Worm (Caenorhabditis elegans) whole organism, late embryonic: ENCODE results near the gene F26F2.5.

Experiments used
- C08G9.2 ChIP-seq: sonication (generic microtip); optimal IDR thresholded peaks from 2 replicates; lab custom pipeline; 2016; ENCODE audit warnings: mild to moderate bottlenecking, missing genetic modification characterization, moderate library complexity, missing compliant biosample characterization
- F13H6.1 ChIP-seq: sonication (generic microtip); optimal IDR thresholded peaks from 2 replicates; lab custom pipeline; 2016; ENCODE audit warnings: missing genetic modification characterization, missing compliant biosample characterization
- K02D7.2 ChIP-seq: sonication (generic microtip); optimal IDR thresholded peaks from 2 replicates; lab custom pipeline; 2017; ENCODE audit warnings: mild to moderate bottlenecking, missing genetic modification characterization, missing compliant biosample characterization
- K09A11.1 ChIP-seq: sonication (generic microtip); optimal IDR thresholded peaks from 2 replicates; lab custom pipeline; 2017; ENCODE audit warnings: antibody characterized with exemption, mild to moderate bottlenecking, missing genetic modification characterization, missing compliant biosample characterization; ENCODE audit not compliant: insufficient read depth
- T23F11.4 ChIP-seq: fragments of 200-800 bp; sonication (Bioruptor generic); optimal IDR thresholded peaks from 2 replicates; lab custom pipeline; 2018; ENCODE audit warnings: mild to moderate bottlenecking, missing genetic modification characterization, missing compliant biosample characterization
- ahr-1 ChIP-seq: sonication (generic microtip); optimal IDR thresholded peaks from 2 replicates; lab custom pipeline; 2016; ENCODE audit warnings: missing genetic modification characterization, missing compliant biosample characterization
- ama-1 ChIP-seq: fragments of 150-350 bp; optimal IDR thresholded peaks from 2 replicates; lab custom pipeline; 2014
- ceh-2 ChIP-seq: sonication (generic microtip); optimal IDR thresholded peaks from 2 replicates; lab custom pipeline; 2016; ENCODE audit warnings: missing genotype, missing genetic modification characterization, missing compliant biosample characterization
- ceh-22 ChIP-seq: sonication (generic microtip); optimal IDR thresholded peaks from 2 replicates; lab custom pipeline; 2017; ENCODE audit warnings: missing biosample characterization, missing genetic modification characterization
- ceh-24 ChIP-seq: sonication (generic microtip); optimal IDR thresholded peaks from 2 replicates; lab custom pipeline; 2016; ENCODE audit warnings: mild to moderate bottlenecking, missing genetic modification characterization, missing compliant biosample characterization
- ceh-30 ChIP-seq: fragments of 150-350 bp; optimal IDR thresholded peaks from 2 replicates; lab custom pipeline; 2014; ENCODE audit warnings: missing biosample characterization, missing genetic modification characterization
- ceh-45 ChIP-seq: fragments of 200-800 bp; sonication (Bioruptor generic); IDR thresholded peaks from 2 replicates; pipeline ENCODE4 v1.3.6; 2022; ENCODE audit warnings: missing genetic modification reagents, missing genetic modification characterization, missing compliant biosample characterization
- ceh-6 ChIP-seq: fragments of 200-800 bp; sonication (Bioruptor generic); optimal IDR thresholded peaks from 2 replicates; lab custom pipeline; 2018; ENCODE audit warnings: mild to moderate bottlenecking, missing genetic modification characterization, missing compliant biosample characterization
- ceh-9 ChIP-seq: sonication (generic microtip); optimal IDR thresholded peaks from 2 replicates; lab custom pipeline; 2016; ENCODE audit warnings: mild to moderate bottlenecking, missing genetic modification characterization, inconsistent platforms, missing compliant biosample characterization
- dmd-4 ChIP-seq: sonication (generic microtip); optimal IDR thresholded peaks from 2 replicates; lab custom pipeline; 2016; ENCODE audit warnings: borderline replicate concordance, missing genetic modification characterization, missing compliant biosample characterization
- elt-2 ChIP-seq: sonication (generic microtip); optimal IDR thresholded peaks from 2 replicates; lab custom pipeline; 2016; ENCODE audit warnings: missing genetic modification reagents, missing genetic modification characterization, missing compliant biosample characterization
- ets-4 ChIP-seq: sonication (generic microtip); optimal IDR thresholded peaks from 2 replicates; lab custom pipeline; 2016; ENCODE audit warnings: missing genetic modification characterization, missing compliant biosample characterization
- fkh-6 ChIP-seq: sonication (generic microtip); optimal IDR thresholded peaks from 2 replicates; lab custom pipeline; 2016; ENCODE audit warnings: missing genetic modification characterization, missing compliant biosample characterization
- hlh-30 ChIP-seq: sonication (generic microtip); optimal IDR thresholded peaks from 2 replicates; lab custom pipeline; 2017; ENCODE audit warnings: antibody characterized with exemption, missing genetic modification characterization, missing compliant biosample characterization; ENCODE audit not compliant: insufficient read depth
- hlh-8 ChIP-seq: sonication (generic microtip); optimal IDR thresholded peaks from 2 replicates; lab custom pipeline; 2016; ENCODE audit warnings: missing genotype, missing genetic modification characterization, missing compliant biosample characterization
- lim-6 ChIP-seq: sonication (generic microtip); optimal IDR thresholded peaks from 2 replicates; lab custom pipeline; 2016; ENCODE audit warnings: missing genetic modification characterization, missing compliant biosample characterization
- lin-11 ChIP-seq: fragments of 200-800 bp; sonication (Bioruptor generic); optimal IDR thresholded peaks from 2 replicates; lab custom pipeline; 2018; ENCODE audit warnings: mild to moderate bottlenecking, missing genetic modification characterization, missing compliant biosample characterization
- madf-2 ChIP-seq: sonication (generic microtip); optimal IDR thresholded peaks from 2 replicates; lab custom pipeline; 2017; ENCODE audit warnings: missing genetic modification characterization, missing compliant biosample characterization
- nfya-1 ChIP-seq: sonication (generic microtip); optimal IDR thresholded peaks from 2 replicates; lab custom pipeline; 2017; ENCODE audit warnings: missing genetic modification characterization, mild to moderate bottlenecking, missing compliant biosample characterization, antibody characterized with exemption, moderate library complexity
- nhr-11 ChIP-seq: fragments of 150-350 bp; optimal IDR thresholded peaks from 2 replicates; lab custom pipeline; 2014; ENCODE audit warnings: missing biosample characterization, missing genetic modification characterization
- nhr-232 ChIP-seq: sonication (generic microtip); optimal IDR thresholded peaks from 2 replicates; lab custom pipeline; 2016; ENCODE audit warnings: missing genetic modification characterization, missing compliant biosample characterization
- pqm-1 ChIP-seq: sonication (generic microtip); optimal IDR thresholded peaks from 2 replicates; lab custom pipeline; 2016; ENCODE audit warnings: missing genetic modification characterization, missing compliant biosample characterization
- sdc-2 ChIP-seq: sonication (generic microtip); optimal IDR thresholded peaks from 2 replicates; lab custom pipeline; 2016; ENCODE audit warnings: missing genotype, missing genetic modification characterization, missing compliant biosample characterization
- syd-9 ChIP-seq: sonication (generic microtip); optimal IDR thresholded peaks from 2 replicates; lab custom pipeline; 2016; ENCODE audit warnings: mild to moderate bottlenecking, missing genetic modification characterization, moderate library complexity, missing compliant biosample characterization
- tbx-2 ChIP-seq: sonication (generic microtip); optimal IDR thresholded peaks from 2 replicates; lab custom pipeline; 2016; ENCODE audit warnings: missing genetic modification characterization, missing compliant biosample characterization
- ttx-3 ChIP-seq: sonication (generic microtip); optimal IDR thresholded peaks from 2 replicates; lab custom pipeline; 2016; ENCODE audit warnings: missing genetic modification reagents, missing genetic modification characterization, missing compliant biosample characterization
- unc-3 ChIP-seq, 2 experiments: fragments of 200-800 bp in 1 of 2; sonication (Bioruptor generic) in 1 of 2; sonication (generic microtip) in 1 of 2; conservative IDR thresholded peaks in 1 of 2; optimal IDR thresholded peaks in 1 of 2; 2 replicates each; pipeline versions ENCODE4 v1.3.6 to Lab custom; 2016 to 2022; ENCODE audit warnings: missing compliant biosample characterization in 2 of 2, missing genetic modification characterization in 2 of 2, missing genetic modification reagents in 1 of 2
- unc-42 ChIP-seq: sonication (generic microtip); optimal IDR thresholded peaks from 2 replicates; lab custom pipeline; 2016; ENCODE audit warnings: missing genotype, missing genetic modification characterization, missing compliant biosample characterization
- zip-5 ChIP-seq: sonication (generic microtip); optimal IDR thresholded peaks from 2 replicates; lab custom pipeline; 2016; ENCODE audit warnings: missing genetic modification characterization, missing compliant biosample characterization

The F26F2.5 gene

ce11 chrV:20573392-20573791, at the start of gene F26F2.5:
Gene F26F2.5 (plus strand): TSS chrV:20573692.
- TF ChIP-seq ceh-30 (tag; lab: Kevin White, UChicago) (no peak), ama-1 (lab: Kevin White, UChicago) (no peak), ahr-1 (tag; lab: Kevin White, UChicago) (no peak), fkh-6 (no peak), lim-6 (no peak), ceh-45 (no peak), ets-4 (tag; lab: Kevin White, UChicago) (no peak)

- TF ChIP-seq fkh-6 (no peak), elt-2 (tag; lab: Kevin White, UChicago) (peak; percentile 83), hlh-30 (tag; lab: Kevin White, UChicago) (no peak), F13H6.1 (tag; lab: Kevin White, UChicago) (no peak), ceh-22 (no peak)
Measured at ce11 chrV:20525816-20526459, 47.6 kb upstream of the F26F2.5 start, which contains the start of the genes srh-166 and Y38H6C.24. Gene srh-166 (minus strand): TSS chrV:20525866. Gene Y38H6C.24 (plus strand): TSS chrV:20526435.

ce11 chrV:20527493-20527892, 46.0 kb upstream of the F26F2.5 start, which contains the start of gene Y38H6C.13:
Gene Y38H6C.13 (plus strand): TSS chrV:20527793.
- TF ChIP-seq hlh-8 (tag; lab: Kevin White, UChicago): no peak
- TF ChIP-seq ceh-24: no peak
- TF ChIP-seq ama-1 (lab: Kevin White, UChicago): no peak
- no peak for TF ChIP-seq nhr-11
- TF ChIP-seq pqm-1 (tag; lab: Kevin White, UChicago): no peak
- TF ChIP-seq K09A11.1: no peak
- TF ChIP-seq hlh-30 (tag; lab: Kevin White, UChicago): no peak
- no peak for TF ChIP-seq unc-42
- TF ChIP-seq ceh-6 (GFP tag; lab: Kevin White, UChicago): no peak
- TF ChIP-seq K02D7.2 (tag; lab: Kevin White, UChicago): no peak
- TF ChIP-seq ceh-9 (tag; lab: Kevin White, UChicago): no peak
- no peak for TF ChIP-seq ahr-1 (tag; lab: Kevin White, UChicago)
- no peak for TF ChIP-seq madf-2 (tag; lab: Kevin White, UChicago)
- TF ChIP-seq, all 69 proteins: peak for 0

ce11 chrV:20534072-20534471, 39.4 kb upstream of the F26F2.5 start, which contains the start of gene famh-161:
Gene famh-161 (minus strand): TSS chrV:20534172.
- TF ChIP-seq lin-11 (tag; lab: Kevin White, UChicago) (no peak), ceh-9 (tag; lab: Kevin White, UChicago) (no peak), nhr-232 (tag; lab: Kevin White, UChicago) (no peak), unc-3 (GFP tag; conservative IDR thresholded peaks at IDR 0.05; lab: Robert Waterston, UW) (no peak), unc-3 (tag; optimal IDR thresholded peaks at IDR 0.05; lab: Kevin White, UChicago) (no peak), C08G9.2 (tag; lab: Kevin White, UChicago) (no peak), zip-5 (no peak), tbx-2 (tag; lab: Kevin White, UChicago) (no peak), ceh-45 (no peak), ceh-2 (no peak), T23F11.4 (GFP tag; lab: Kevin White, UChicago) (no peak), dmd-4 (tag; lab: Kevin White, UChicago) (no peak), ttx-3 (tag; lab: Kevin White, UChicago) (no peak), nfya-1 (no peak), fkh-6 (no peak), nhr-11 (no peak)

ce11 chrV:20536208-20536607, 37.3 kb upstream of the F26F2.5 start, which contains the start of gene Y38H6C.15:
Gene Y38H6C.15 (minus strand): TSS chrV:20536308.
- TF ChIP-seq unc-3 (GFP tag; conservative IDR thresholded peaks at IDR 0.05; lab: Robert Waterston, UW) (no peak), unc-3 (tag; optimal IDR thresholded peaks at IDR 0.05; lab: Kevin White, UChicago) (no peak), ceh-45 (no peak), ceh-6 (GFP tag; lab: Kevin White, UChicago) (no peak), sdc-2 (tag; lab: Kevin White, UChicago) (no peak), syd-9 (tag; lab: Kevin White, UChicago) (no peak)
- TF ChIP-seq, all 69 proteins: peak for 0
